Fruit fly (Drosophila melanogaster) whole organism, prepupa: Measurements from ENCODE around the gene Sik2.

Source experiments
- CG10631 ChIP-seq: fragments of 200-800 bp; sonication (Bioruptor generic); optimal IDR thresholded peaks from 2 replicates; lab custom pipeline; 2016; ENCODE audit warnings: missing biosample characterization, missing genetic modification characterization
- CG10669 ChIP-seq: fragments of 200-800 bp; sonication (Bioruptor generic); optimal IDR thresholded peaks from 3 replicates; lab custom pipeline; 2018; ENCODE audit warnings: missing biosample characterization, mild to moderate bottlenecking, missing genetic modification characterization, moderate library complexity
- CG11762 ChIP-seq: fragments of 200-800 bp; sonication (Bioruptor generic); optimal IDR thresholded peaks from 3 replicates; lab custom pipeline; 2016; ENCODE audit warnings: missing biosample characterization, missing genetic modification characterization; ENCODE audit not compliant: insufficient read depth
- CG15336 ChIP-seq: fragments of 200-800 bp; sonication (Bioruptor generic); IDR thresholded peaks from 2 replicates; pipeline ENCODE4 v1.3.6; 2022; ENCODE audit warnings: missing biosample characterization, missing genetic modification characterization
- CG1621 ChIP-seq: fragments of 200-800 bp; sonication (Bioruptor generic); optimal IDR thresholded peaks from 3 replicates; lab custom pipeline; 2018; ENCODE audit warnings: missing biosample characterization, mild to moderate bottlenecking, missing genetic modification characterization
- CG3032 ChIP-seq: fragments of 200-800 bp; optimal IDR thresholded peaks from 2 replicates; lab custom pipeline; 2019; ENCODE audit warnings: missing biosample characterization, mild to moderate bottlenecking, missing genetic modification characterization, moderate library complexity
- CG31627 ChIP-seq: fragments of 200-800 bp; sonication (Bioruptor generic); optimal IDR thresholded peaks from 3 replicates; lab custom pipeline; 2016; ENCODE audit warnings: missing biosample characterization, missing genetic modification characterization
- CG32006 ChIP-seq: fragments of 200-800 bp; sonication (Bioruptor generic); optimal IDR thresholded peaks from 3 replicates; lab custom pipeline; 2017; ENCODE audit warnings: missing biosample characterization, mild to moderate bottlenecking, missing genetic modification characterization
- CG34406 ChIP-seq: fragments of 200-800 bp; sonication (Bioruptor generic); optimal IDR thresholded peaks from 3 replicates; lab custom pipeline; 2016; ENCODE audit warnings: missing biosample characterization, missing genetic modification characterization
- CG6163 ChIP-seq: fragments of 200-800 bp; sonication (Bioruptor generic); IDR thresholded peaks from 3 replicates; pipeline ENCODE4 v1.3.6; 2022; ENCODE audit warnings: missing biosample characterization, missing genetic modification characterization
- CG6276 ChIP-seq: fragments of 200-800 bp; sonication (Bioruptor generic); optimal IDR thresholded peaks from 2 replicates; lab custom pipeline; 2017; ENCODE audit warnings: missing biosample characterization, mild to moderate bottlenecking, missing genetic modification characterization
- CG6792 ChIP-seq: fragments of 200-800 bp; sonication (Bioruptor generic); optimal IDR thresholded peaks from 3 replicates; lab custom pipeline; 2016; ENCODE audit warnings: missing biosample characterization, missing genetic modification characterization
- CG6808 ChIP-seq: fragments of 200-800 bp; sonication (Bioruptor generic); optimal IDR thresholded peaks from 3 replicates; lab custom pipeline; 2017; ENCODE audit warnings: missing biosample characterization, missing genetic modification characterization, mild to moderate bottlenecking, moderate library complexity, missing genetic modification reagents
- CG6854 ChIP-seq: fragments of 200-800 bp; sonication (Bioruptor generic); optimal IDR thresholded peaks from 2 replicates; lab custom pipeline; 2017; ENCODE audit warnings: missing biosample characterization, mild to moderate bottlenecking, missing genetic modification characterization
- CG7368 ChIP-seq: fragments of 200-800 bp; sonication (Bioruptor generic); optimal IDR thresholded peaks from 3 replicates; lab custom pipeline; 2016; ENCODE audit warnings: missing biosample characterization, missing genetic modification characterization
- CG8119 ChIP-seq: fragments of 200-800 bp; sonication (Bioruptor generic); IDR thresholded peaks from 3 replicates; pipeline ENCODE4 v1.3.6; 2022; ENCODE audit warnings: missing biosample characterization, missing genetic modification characterization
- CG8319 ChIP-seq: fragments of 200-800 bp; sonication (Bioruptor generic); optimal IDR thresholded peaks from 3 replicates; lab custom pipeline; 2016; ENCODE audit warnings: missing biosample characterization, missing genetic modification characterization
- CG8632 ChIP-seq: fragments of 200-800 bp; sonication (Bioruptor generic); optimal IDR thresholded peaks from 3 replicates; lab custom pipeline; 2016; ENCODE audit warnings: missing biosample characterization, missing genetic modification characterization
- CG9139 ChIP-seq: fragments of 200-800 bp; sonication (Bioruptor generic); optimal IDR thresholded peaks from 3 replicates; lab custom pipeline; 2017; ENCODE audit warnings: missing biosample characterization, mild to moderate bottlenecking, missing genetic modification characterization
- Eip75B ChIP-seq: fragments of 200-800 bp; sonication (Bioruptor generic); optimal IDR thresholded peaks from 3 replicates; lab custom pipeline; 2016; ENCODE audit warnings: missing biosample characterization, missing genetic modification characterization
- Eip78C ChIP-seq: fragments of 200-800 bp; sonication (Bioruptor generic); peaks from one replicate; lab custom pipeline; 2016; ENCODE audit warnings: missing biosample characterization, missing genetic modification characterization
- Ets21C ChIP-seq: fragments of 200-800 bp; sonication (Bioruptor generic); optimal IDR thresholded peaks from 3 replicates; lab custom pipeline; 2016; ENCODE audit warnings: missing biosample characterization, missing genetic modification characterization
- Gug ChIP-seq: fragments of 200-800 bp; sonication (Bioruptor generic); IDR thresholded peaks from 2 replicates; pipeline ENCODE4 v1.3.6; 2022; ENCODE audit warnings: missing biosample characterization, missing genetic modification characterization
- Hr39 ChIP-seq: fragments of 200-800 bp; sonication (Bioruptor generic); optimal IDR thresholded peaks from 2 replicates; lab custom pipeline; 2016; ENCODE audit warnings: missing biosample characterization, missing genetic modification characterization
- Hr4 ChIP-seq: fragments of 200-800 bp; sonication (Bioruptor generic); optimal IDR thresholded peaks from 3 replicates; lab custom pipeline; 2016; ENCODE audit warnings: missing biosample characterization, missing genetic modification characterization
- Lpt ChIP-seq: fragments of 200-800 bp; sonication (Bioruptor generic); optimal IDR thresholded peaks from 3 replicates; lab custom pipeline; 2016; ENCODE audit warnings: missing biosample characterization, missing genetic modification characterization
- OdsH ChIP-seq: fragments of 200-800 bp; sonication (Bioruptor generic); optimal IDR thresholded peaks from 3 replicates; lab custom pipeline; 2016; ENCODE audit warnings: missing biosample characterization, missing genetic modification characterization
- Smox ChIP-seq: fragments of 200-800 bp; sonication (Bioruptor generic); optimal IDR thresholded peaks from 3 replicates; lab custom pipeline; 2016; ENCODE audit warnings: missing biosample characterization, missing genetic modification characterization
- Sox102F ChIP-seq: fragments of 200-800 bp; sonication (Bioruptor generic); optimal IDR thresholded peaks from 2 replicates; lab custom pipeline; 2016; ENCODE audit warnings: missing biosample characterization, mild to moderate bottlenecking, missing genetic modification characterization
- Sox14 ChIP-seq: fragments of 200-800 bp; sonication (Bioruptor generic); optimal IDR thresholded peaks from 3 replicates; lab custom pipeline; 2016; ENCODE audit warnings: missing biosample characterization, missing genetic modification characterization
- achi ChIP-seq: fragments of 200-800 bp; sonication (Bioruptor generic); optimal IDR thresholded peaks from 3 replicates; lab custom pipeline; 2016; ENCODE audit warnings: missing biosample characterization, missing genetic modification characterization
- acj6 ChIP-seq: fragments of 200-800 bp; sonication (Bioruptor generic); optimal IDR thresholded peaks from 3 replicates; lab custom pipeline; 2016; ENCODE audit warnings: missing biosample characterization, missing genetic modification characterization
- cyc ChIP-seq: fragments of 200-800 bp; sonication (Bioruptor generic); optimal IDR thresholded peaks from 3 replicates; lab custom pipeline; 2016; ENCODE audit warnings: missing biosample characterization, missing genetic modification characterization
- dsx ChIP-seq: fragments of 200-800 bp; optimal IDR thresholded peaks from 3 replicates; lab custom pipeline; 2019; ENCODE audit warnings: missing biosample characterization, mild to moderate bottlenecking, missing genetic modification characterization, moderate library complexity; ENCODE audit not compliant: poor library complexity, severe bottlenecking
- eg ChIP-seq: fragments of 200-800 bp; sonication (Bioruptor generic); IDR thresholded peaks from 3 replicates; pipeline ENCODE4 v1.3.6; 2022; ENCODE audit warnings: missing biosample characterization, missing genetic modification characterization
- esn ChIP-seq: fragments of 200-800 bp; sonication (Bioruptor generic); optimal IDR thresholded peaks from 2 replicates; lab custom pipeline; 2016; ENCODE audit warnings: missing biosample characterization, mild to moderate bottlenecking, missing genetic modification characterization, moderate library complexity
- fd59A ChIP-seq: fragments of 200-800 bp; sonication (Bioruptor generic); optimal IDR thresholded peaks from 2 replicates; lab custom pipeline; 2017; ENCODE audit warnings: missing biosample characterization, mild to moderate bottlenecking, missing genetic modification characterization, missing genetic modification reagents
- fkh ChIP-seq: fragments of 200-800 bp; sonication (Bioruptor generic); optimal IDR thresholded peaks from 3 replicates; lab custom pipeline; 2017; ENCODE audit warnings: missing biosample characterization, mild to moderate bottlenecking, missing genetic modification characterization, moderate library complexity
- net ChIP-seq: fragments of 200-800 bp; sonication (Bioruptor generic); optimal IDR thresholded peaks from 3 replicates; lab custom pipeline; 2016; ENCODE audit warnings: missing biosample characterization, missing genetic modification characterization
- pdm3 ChIP-seq: fragments of 200-800 bp; sonication (Bioruptor generic); optimal IDR thresholded peaks from 3 replicates; lab custom pipeline; 2016; ENCODE audit warnings: missing biosample characterization, missing genetic modification characterization
- salr ChIP-seq, 2 experiments: fragments of 200-800 bp; sonication (Bioruptor generic); optimal IDR thresholded peaks; 3 replicates each; lab custom pipeline; 2016 to 2018; ENCODE audit warnings: missing biosample characterization in 2 of 2, missing genetic modification characterization in 2 of 2, mild to moderate bottlenecking in 1 of 2
- spab ChIP-seq: fragments of 200-800 bp; sonication (Bioruptor generic); optimal IDR thresholded peaks from 2 replicates; lab custom pipeline; 2017; ENCODE audit warnings: missing biosample characterization, mild to moderate bottlenecking, missing genetic modification characterization, missing genetic modification reagents
- ss ChIP-seq, 2 experiments: fragments of 200-800 bp; sonication (Bioruptor generic); optimal IDR thresholded peaks; 2 replicates in 1 of 2; 3 replicates in 1 of 2; lab custom pipeline; 2017 to 2018; ENCODE audit warnings: mild to moderate bottlenecking in 2 of 2, missing biosample characterization in 2 of 2, missing genetic modification characterization in 2 of 2, moderate library complexity in 1 of 2
- svp ChIP-seq: fragments of 200-800 bp; sonication (Bioruptor generic); peaks from one replicate; lab custom pipeline; 2016; ENCODE audit warnings: missing biosample characterization, missing genetic modification characterization
- topi ChIP-seq: fragments of 200-800 bp; sonication (Bioruptor generic); optimal IDR thresholded peaks from 3 replicates; lab custom pipeline; 2016; ENCODE audit warnings: missing biosample characterization, missing genetic modification characterization
- vri ChIP-seq: fragments of 200-800 bp; sonication (Bioruptor generic); optimal IDR thresholded peaks from 3 replicates; lab custom pipeline; 2016; ENCODE audit warnings: missing biosample characterization, mild to moderate bottlenecking, missing genetic modification characterization

Gene Sik2

dm6 chrX:2071878-2072817 is 10.4 kb upstream of the Sik2 start, which contains the start of gene Rtca (continued):
- peak; percentile 78 for TF ChIP-seq Gug (GFP tag; lab: Robert Waterston, UW)
- TF ChIP-seq net: peak; percentile 90
- peak; percentile 97 for TF ChIP-seq Eip78C (GFP tag; lab: Kevin White, UChicago)
- peak; percentile 90 for TF ChIP-seq CG7368 (GFP tag; lab: Kevin White, UChicago)
- peak; percentile 89 for TF ChIP-seq Hr4 (GFP tag; lab: Kevin White, UChicago)
- TF ChIP-seq Eip75B: peak; percentile 93
- peak; percentile 88 for TF ChIP-seq CG1621 (tag; lab: Kevin White, UChicago)
- peak; percentile 89 for TF ChIP-seq cyc
- peak; percentile 85 for TF ChIP-seq CG6163 (GFP tag; lab: Robert Waterston, UW)
- TF ChIP-seq vri (GFP tag; lab: Kevin White, UChicago): peak; percentile 87
- peak; percentile 87 for TF ChIP-seq fd59A (GFP tag; lab: Kevin White, UChicago)
- TF ChIP-seq Sox102F (GFP tag; lab: Kevin White, UChicago): peak; percentile 91
- TF ChIP-seq svp (GFP tag; lab: Kevin White, UChicago): peak; percentile 98
- peak; percentile 88 for TF ChIP-seq Hr39
- peak; percentile 91 for TF ChIP-seq topi (GFP tag; lab: Kevin White, UChicago)
- TF ChIP-seq CG8632 (GFP tag; lab: Kevin White, UChicago): peak; percentile 86
- TF ChIP-seq achi: peak; percentile 86
- peak; percentile 93 for TF ChIP-seq CG32006
- peak; percentile 77 for TF ChIP-seq dsx (GFP tag; lab: Kevin White, UChicago)
- peak; percentile 86 for TF ChIP-seq CG15336 (GFP tag; lab: Robert Waterston, UW)
- TF ChIP-seq CG8119: peak; percentile 86
- TF ChIP-seq CG6854 (GFP tag; lab: Kevin White, UChicago): peak; percentile 87
- peak; percentile 87 for TF ChIP-seq CG6276 (GFP tag; lab: Kevin White, UChicago)

dm6 chrX:2070708-2071063 is 9.0 kb upstream of the Sik2 start:
- TF ChIP-seq CG6854 (GFP tag; lab: Kevin White, UChicago) (no peak), Eip78C (GFP tag; lab: Kevin White, UChicago) (peak; percentile 67), esn (GFP tag; lab: Kevin White, UChicago) (peak; percentile 12), CG10669 (GFP tag; lab: Kevin White, UChicago) (peak; percentile 38), CG9139 (GFP tag; lab: Kevin White, UChicago) (peak; percentile 20), CG31627 (GFP tag; lab: Kevin White, UChicago) (peak; percentile 23), cyc (peak; percentile 52), acj6 (GFP tag; lab: Kevin White, UChicago) (peak; percentile 36), CG6808 (GFP tag; lab: Kevin White, UChicago) (peak; percentile 45), CG8119 (peak; percentile 57; the same call in 2 of the 3 replicates), salr (GFP tag; optimal IDR thresholded peaks at IDR 0.05; lab: Kevin White, UChicago) (no peak), eg (GFP tag; lab: Robert Waterston, UW) (peak; percentile 82), Sox14 (peak; percentile 45), Gug (GFP tag; lab: Robert Waterston, UW) (peak; percentile 62), fkh (GFP tag; lab: Kevin White, UChicago) (no peak), achi (peak; percentile 35), ss (GFP tag; optimal IDR thresholded peaks at IDR 0.05; lab: Kevin White, UChicago) (peak in 1 of 2 experiments; percentile 46), spab (no peak), CG6163 (GFP tag; lab: Robert Waterston, UW) (peak; percentile 58; the same call in 1 of the 3 replicates), pdm3 (peak; percentile 34), net (peak; percentile 42), CG8319 (GFP tag; lab: Kevin White, UChicago) (peak; percentile 5), Hr39 (peak; percentile 43), CG32006 (peak; percentile 74), CG34406 (GFP tag; lab: Kevin White, UChicago) (no peak), CG3032 (tag; lab: Kevin White, UChicago) (peak; percentile 35), Lpt (peak; percentile 43), topi (GFP tag; lab: Kevin White, UChicago) (peak; percentile 34), CG6276 (GFP tag; lab: Kevin White, UChicago) (peak; percentile 68), CG11762 (peak; percentile 14), CG10631 (peak; percentile 43), Smox (GFP tag; lab: Kevin White, UChicago) (no peak), Ets21C (GFP tag; lab: Kevin White, UChicago) (peak; percentile 1), OdsH (GFP tag; lab: Kevin White, UChicago) (no peak), CG6792 (GFP tag; lab: Kevin White, UChicago) (no peak)
